Worm (Caenorhabditis elegans): ENCODE results near the gene srh-11.

DNA sequence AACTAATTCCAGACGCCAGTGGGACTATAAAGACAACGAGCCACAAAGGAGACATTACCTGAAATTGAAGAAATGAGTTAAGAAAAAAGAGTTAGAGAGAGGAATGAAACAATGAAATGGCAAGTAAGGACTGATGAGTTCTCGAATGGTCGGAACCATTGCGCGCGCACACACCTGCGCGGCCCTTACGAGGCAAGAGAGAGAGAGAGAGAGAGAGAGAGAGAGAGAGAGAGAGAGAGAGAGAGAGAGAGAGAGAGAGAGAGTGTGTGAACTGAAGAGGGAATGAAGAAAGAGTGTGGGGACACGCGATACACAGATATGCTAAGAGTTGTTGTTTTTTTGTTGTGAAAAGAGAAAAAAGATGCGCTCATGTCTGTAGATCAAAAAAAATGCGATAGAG lies 7.5 kb upstream of the srh-11 start, which contains the start of gene R09F10.8:
- TF ChIP-seq nhr-237 (tag; optimal IDR thresholded peaks at IDR 0.05): no peak
- TF ChIP-seq unc-62 (GFP tag; optimal IDR thresholded peaks at IDR 0.05): no peak
- no peak for TF ChIP-seq unc-39 (tag; optimal IDR thresholded peaks at IDR 0.05)

All from whole organism, mixed stage, embryonic.